Worm (Caenorhabditis elegans) whole organism, late embryonic: ENCODE results near the gene nhr-115.

Experiments
- C08G9.2 ChIP-seq: sonication (generic microtip); optimal IDR thresholded peaks from 2 replicates; lab custom pipeline; 2016; ENCODE audit warnings: mild to moderate bottlenecking, missing genetic modification characterization, moderate library complexity, missing compliant biosample characterization
- C38D4.7 ChIP-seq: fragments of 200-800 bp; sonication (Bioruptor generic); optimal IDR thresholded peaks from 2 replicates; lab custom pipeline; 2018; ENCODE audit warnings: mild to moderate bottlenecking, missing genetic modification characterization, moderate library complexity, missing compliant biosample characterization
- K09A11.1 ChIP-seq: sonication (generic microtip); optimal IDR thresholded peaks from 2 replicates; lab custom pipeline; 2017; ENCODE audit warnings: antibody characterized with exemption, mild to moderate bottlenecking, missing genetic modification characterization, missing compliant biosample characterization; ENCODE audit not compliant: insufficient read depth
- ahr-1 ChIP-seq: sonication (generic microtip); optimal IDR thresholded peaks from 2 replicates; lab custom pipeline; 2016; ENCODE audit warnings: missing genetic modification characterization, missing compliant biosample characterization
- ceh-30 ChIP-seq: fragments of 150-350 bp; optimal IDR thresholded peaks from 2 replicates; lab custom pipeline; 2014; ENCODE audit warnings: missing biosample characterization, missing genetic modification characterization
- ceh-45 ChIP-seq: fragments of 200-800 bp; sonication (Bioruptor generic); IDR thresholded peaks from 2 replicates; pipeline ENCODE4 v1.3.6; 2022; ENCODE audit warnings: missing genetic modification reagents, missing genetic modification characterization, missing compliant biosample characterization
- pag-3 ChIP-seq: sonication (generic microtip); optimal IDR thresholded peaks from 2 replicates; lab custom pipeline; 2016; ENCODE audit warnings: missing compliant biosample characterization, missing genetic modification characterization, borderline replicate concordance
- pha-4 ChIP-seq: fragments of 150-350 bp; optimal IDR thresholded peaks from 2 replicates; lab custom pipeline; 2018; ENCODE audit warnings: missing biosample characterization, missing genetic modification reagents, missing genetic modification characterization
- sox-4 ChIP-seq: sonication (generic microtip); optimal IDR thresholded peaks from 2 replicates; lab custom pipeline; 2017; ENCODE audit warnings: mild to moderate bottlenecking, missing genetic modification characterization, inconsistent platforms, missing compliant biosample characterization
- unc-3 ChIP-seq, 2 experiments: fragments of 200-800 bp in 1 of 2; sonication (Bioruptor generic) in 1 of 2; sonication (generic microtip) in 1 of 2; conservative IDR thresholded peaks in 1 of 2; optimal IDR thresholded peaks in 1 of 2; 2 replicates each; pipeline versions ENCODE4 v1.3.6 to Lab custom; 2016 to 2022; ENCODE audit warnings: missing compliant biosample characterization in 2 of 2, missing genetic modification characterization in 2 of 2, missing genetic modification reagents in 1 of 2
- unc-86 ChIP-seq: sonication (generic microtip); optimal IDR thresholded peaks from 2 replicates; lab custom pipeline; 2016; ENCODE audit warnings: missing genetic modification characterization, missing compliant biosample characterization

- TF ChIP-seq ceh-45 (GFP tag; lab: Robert Waterston, UW): no peak
- TF ChIP-seq unc-86 (tag; lab: Kevin White, UChicago): no peak
- TF ChIP-seq C38D4.7 (GFP tag; lab: Kevin White, UChicago): no peak
- no peak for TF ChIP-seq C08G9.2 (tag; lab: Kevin White, UChicago)
- no peak for TF ChIP-seq K09A11.1
- TF ChIP-seq ceh-30 (tag; lab: Kevin White, UChicago): no peak
- TF ChIP-seq pag-3 (tag; lab: Kevin White, UChicago): no peak
- TF ChIP-seq unc-3 (GFP tag; conservative IDR thresholded peaks at IDR 0.05; lab: Robert Waterston, UW): no peak
- TF ChIP-seq unc-3 (tag; optimal IDR thresholded peaks at IDR 0.05; lab: Kevin White, UChicago): no peak
- TF ChIP-seq sox-4 (tag; lab: Kevin White, UChicago): no peak
- TF ChIP-seq ahr-1 (tag; lab: Kevin White, UChicago): no peak
- TF ChIP-seq pha-4: no peak
These were observed 40.6 kb upstream of the nhr-115 start for ce11 chrV:2251774-2252173.
